Worm (Caenorhabditis elegans): ENCODE data around the gene F53F4.17.

ce11 chrV:13575866-13576265 is 12.1 kb upstream of the F53F4.17 start:
- TF ChIP-seq mdl-1 (tag; optimal IDR thresholded peaks at IDR 0.05) (no peak), lsy-2 (tag; optimal IDR thresholded peaks at IDR 0.05) (no peak), snu-23 (GFP tag; optimal IDR thresholded peaks at IDR 0.05) (no peak), lin-15B (tag; optimal IDR thresholded peaks at IDR 0.05) (no peak), egl-27 (tag; optimal IDR thresholded peaks at IDR 0.05) (no peak)

All from whole organism, L1 larva.